Worm (Caenorhabditis elegans) whole organism, midembryonic: ENCODE data around the gene csq-1.

Source experiments
- T22C8.4 ChIP-seq: fragments of 200-800 bp; sonication (Bioruptor generic); IDR thresholded peaks from 2 replicates; pipeline ENCODE4 v1.3.6; 2022; ENCODE audit warnings: missing genetic modification characterization, missing compliant biosample characterization
- cog-1 ChIP-seq: sonication (generic microtip); optimal IDR thresholded peaks from 2 replicates; lab custom pipeline; 2016; ENCODE audit warnings: missing genetic modification characterization, missing compliant biosample characterization
- flt-1 ChIP-seq: fragments of 200-800 bp; sonication (Bioruptor generic); IDR thresholded peaks from 2 replicates; pipeline ENCODE4 v1.3.6; 2022; ENCODE audit warnings: missing genetic modification characterization, missing compliant biosample characterization
- klf-2 ChIP-seq: fragments of 200-800 bp; sonication (Bioruptor generic); conservative IDR thresholded peaks from 2 replicates; pipeline ENCODE4 v1.3.6; 2022; ENCODE audit warnings: missing genetic modification reagents, missing genetic modification characterization, missing compliant biosample characterization
- med-1 ChIP-seq: sonication (generic microtip); optimal IDR thresholded peaks from 2 replicates; lab custom pipeline; 2017; ENCODE audit warnings: missing genetic modification characterization, mild to moderate bottlenecking, missing compliant biosample characterization, antibody characterized with exemption, missing genetic modification reagents; ENCODE audit not compliant: insufficient read depth
- ref-1 ChIP-seq: fragments of 200-800 bp; sonication (Bioruptor generic); conservative IDR thresholded peaks from 2 replicates; pipeline ENCODE4 v1.3.6; 2022; ENCODE audit warnings: missing genetic modification reagents, missing genetic modification characterization, missing compliant biosample characterization
- tab-1 ChIP-seq: fragments of 200-800 bp; sonication (Bioruptor generic); IDR thresholded peaks from 2 replicates; pipeline ENCODE4 v1.3.6; 2022; ENCODE audit warnings: missing genetic modification characterization, missing compliant biosample characterization
- ztf-23 ChIP-seq: fragments of 200-800 bp; sonication (Bioruptor generic); IDR thresholded peaks from 2 replicates; pipeline ENCODE4 v1.3.6; 2022; ENCODE audit warnings: missing genetic modification reagents, missing genetic modification characterization, missing compliant biosample characterization
- ztf-29 ChIP-seq: fragments of 200-800 bp; sonication (Bioruptor generic); IDR thresholded peaks from 2 replicates; pipeline ENCODE4 v1.3.6; 2022; ENCODE audit warnings: missing genetic modification reagents, missing genetic modification characterization, missing compliant biosample characterization

Gene csq-1

DNA sequence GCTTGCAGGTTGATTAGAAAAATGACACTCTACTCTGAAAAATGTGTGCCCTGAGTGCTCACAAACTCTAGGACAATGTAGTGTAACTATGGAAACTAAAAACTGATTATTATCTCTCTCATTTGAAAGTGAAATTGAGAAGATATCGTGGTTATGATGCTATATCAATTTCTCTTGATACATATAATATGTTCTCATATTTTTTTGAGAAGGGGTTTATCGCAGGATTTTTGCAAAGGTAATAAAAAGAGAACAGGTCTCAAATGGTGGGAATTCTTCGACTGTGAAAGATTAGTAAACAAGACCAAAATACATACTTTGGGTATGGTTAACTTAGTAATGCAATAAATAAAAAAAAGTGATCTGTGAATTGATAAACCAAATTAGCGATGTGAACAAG lies 52.9 kb downstream of the csq-1 start:
- no peak for TF ChIP-seq T22C8.4 (GFP tag; lab: Robert Waterston, UW)
- TF ChIP-seq ztf-23 (GFP tag; lab: Robert Waterston, UW) = no peak
- no peak for TF ChIP-seq cog-1 (tag; lab: Kevin White, UChicago)
- no peak for TF ChIP-seq ztf-29 (GFP tag; lab: Robert Waterston, UW)
- no peak for TF ChIP-seq flt-1 (GFP tag; lab: Robert Waterston, UW)
- no peak for TF ChIP-seq med-1
- TF ChIP-seq klf-2 (GFP tag; lab: Robert Waterston, UW) = no peak
- TF ChIP-seq ref-1 (GFP tag; lab: Robert Waterston, UW) = no peak
- TF ChIP-seq tab-1 (GFP tag; lab: Robert Waterston, UW) = no peak
